Worm (Caenorhabditis elegans) whole organism, L3 larva: ENCODE measurements around the gene srlf-10.

Experiments
- R02D3.7 ChIP-seq: fragments of 150-350 bp; optimal IDR thresholded peaks from 2 replicates; lab custom pipeline; 2014; ENCODE audit warnings: missing biosample characterization, missing genetic modification characterization
- aly-2 ChIP-seq: fragments of 150-350 bp; optimal IDR thresholded peaks from 2 replicates; lab custom pipeline; 2014; ENCODE audit warnings: missing biosample characterization, missing genetic modification characterization
- ama-1 ChIP-seq: fragments of 150-350 bp; optimal IDR thresholded peaks from 2 replicates; lab custom pipeline; 2018
- ceh-16 ChIP-seq: sonication (generic microtip); optimal IDR thresholded peaks from 2 replicates; lab custom pipeline; 2017; ENCODE audit warnings: missing biosample characterization, missing genetic modification characterization
- ceh-28 ChIP-seq: fragments of 150-350 bp; optimal IDR thresholded peaks from 2 replicates; lab custom pipeline; 2014; ENCODE audit warnings: missing biosample characterization, missing genetic modification reagents, missing genetic modification characterization
- ceh-82 ChIP-seq: fragments of 150-350 bp; optimal IDR thresholded peaks from 2 replicates; lab custom pipeline; 2014; ENCODE audit warnings: missing biosample characterization, missing genetic modification characterization
- ceh-9 ChIP-seq: sonication (generic microtip); optimal IDR thresholded peaks from 2 replicates; lab custom pipeline; 2018; ENCODE audit warnings: missing biosample characterization, missing genetic modification characterization
- egl-27 ChIP-seq: sonication (generic microtip); optimal IDR thresholded peaks from 4 replicates; lab custom pipeline; 2017; ENCODE audit warnings: missing biosample characterization, missing genetic modification reagents, missing genetic modification characterization
- egl-5 ChIP-seq: fragments of 150-350 bp; optimal IDR thresholded peaks from 2 replicates; lab custom pipeline; 2017; ENCODE audit warnings: missing biosample characterization, missing genetic modification reagents, missing genetic modification characterization, inconsistent platforms
- elt-1 ChIP-seq: fragments of 150-350 bp; optimal IDR thresholded peaks from 2 replicates; lab custom pipeline; 2014; ENCODE audit warnings: missing biosample characterization, missing genetic modification characterization
- elt-3 ChIP-seq, 3 experiments: fragments of 150-350 bp in 1 of 3; sonication (generic microtip) in 2 of 3; optimal IDR thresholded peaks; 2 replicates in 2 of 3; 4 replicates in 1 of 3; lab custom pipeline; 2014 to 2017; ENCODE audit warnings: missing biosample characterization in 3 of 3, missing genetic modification characterization in 3 of 3
- eor-1 ChIP-seq, 2 experiments: fragments of 150-350 bp; optimal IDR thresholded peaks; 2 replicates each; lab custom pipeline; 2014 to 2018; ENCODE audit warnings: missing biosample characterization in 2 of 2, missing genetic modification characterization in 2 of 2
- fkh-10 ChIP-seq: sonication (generic microtip); optimal IDR thresholded peaks from 2 replicates; lab custom pipeline; 2017; ENCODE audit warnings: missing biosample characterization, missing genetic modification reagents, missing genetic modification characterization
- fkh-2 ChIP-seq: fragments of 150-350 bp; optimal IDR thresholded peaks from 2 replicates; lab custom pipeline; 2014; ENCODE audit warnings: missing biosample characterization, missing genetic modification reagents, missing genetic modification characterization
- fos-1 ChIP-seq: fragments of 150-350 bp; optimal IDR thresholded peaks from 2 replicates; lab custom pipeline; 2014; ENCODE audit warnings: missing biosample characterization, missing genetic modification characterization
- hmg-11 ChIP-seq: sonication (generic microtip); optimal IDR thresholded peaks from 2 replicates; lab custom pipeline; 2016; ENCODE audit warnings: missing genetic modification characterization, missing compliant biosample characterization
- jun-1 ChIP-seq: fragments of 150-350 bp; optimal IDR thresholded peaks from 2 replicates; lab custom pipeline; 2014; ENCODE audit warnings: missing biosample characterization, missing genetic modification reagents, missing genetic modification characterization
- lin-15B ChIP-seq: fragments of 150-350 bp; optimal IDR thresholded peaks from 2 replicates; lab custom pipeline; 2014; ENCODE audit warnings: missing biosample characterization, missing genetic modification characterization
- lin-39 ChIP-seq: fragments of 150-350 bp; optimal IDR thresholded peaks from 2 replicates; lab custom pipeline; 2018; ENCODE audit warnings: missing biosample characterization, missing genetic modification reagents, missing genetic modification characterization
- lsy-12 ChIP-seq: sonication (generic microtip); optimal IDR thresholded peaks from 2 replicates; lab custom pipeline; 2016; ENCODE audit warnings: mild to moderate bottlenecking, missing genetic modification characterization, missing compliant biosample characterization
- mml-1 ChIP-seq: fragments of 150-350 bp; sonication (generic microtip); optimal IDR thresholded peaks from 3 replicates; lab custom pipeline; 2014; ENCODE audit warnings: missing biosample characterization, missing genetic modification characterization
- nfya-1 ChIP-seq: sonication (generic microtip); optimal IDR thresholded peaks from 2 replicates; lab custom pipeline; 2017; ENCODE audit warnings: missing genetic modification characterization, mild to moderate bottlenecking, missing compliant biosample characterization, antibody characterized with exemption, moderate library complexity; ENCODE audit not compliant: insufficient read depth
- nhr-11 ChIP-seq: fragments of 150-350 bp; optimal IDR thresholded peaks from 2 replicates; lab custom pipeline; 2014; ENCODE audit warnings: missing biosample characterization, missing genetic modification characterization
- nhr-12 ChIP-seq: fragments of 150-350 bp; optimal IDR thresholded peaks from 2 replicates; lab custom pipeline; 2014; ENCODE audit warnings: missing biosample characterization, missing genetic modification characterization
- nhr-23 ChIP-seq: fragments of 150-350 bp; optimal IDR thresholded peaks from 2 replicates; lab custom pipeline; 2014; ENCODE audit warnings: missing biosample characterization, missing genetic modification reagents, missing genetic modification characterization
- nhr-237 ChIP-seq: fragments of 150-350 bp; optimal IDR thresholded peaks from 2 replicates; lab custom pipeline; 2014; ENCODE audit warnings: missing biosample characterization, missing genetic modification characterization
- nhr-25 ChIP-seq: sonication (generic microtip); optimal IDR thresholded peaks from 2 replicates; lab custom pipeline; 2017; ENCODE audit warnings: missing biosample characterization, missing genetic modification characterization
- nhr-28 ChIP-seq: fragments of 150-350 bp; optimal IDR thresholded peaks from 2 replicates; lab custom pipeline; 2014; ENCODE audit warnings: missing biosample characterization, missing genetic modification characterization
- nhr-43 ChIP-seq: sonication (generic microtip); optimal IDR thresholded peaks from 2 replicates; lab custom pipeline; 2016; ENCODE audit warnings: mild to moderate bottlenecking, missing genetic modification characterization, missing compliant biosample characterization; ENCODE audit not compliant: poor library complexity, severe bottlenecking
- nhr-67 ChIP-seq: fragments of 150-350 bp; optimal IDR thresholded peaks from 2 replicates; lab custom pipeline; 2014; ENCODE audit warnings: missing biosample characterization, missing genetic modification characterization
- nhr-76 ChIP-seq: fragments of 150-350 bp; sonication (generic microtip); optimal IDR thresholded peaks from 5 replicates; lab custom pipeline; 2014; ENCODE audit warnings: missing biosample characterization, missing genetic modification characterization
- nhr-77 ChIP-seq: fragments of 150-350 bp; optimal IDR thresholded peaks from 2 replicates; lab custom pipeline; 2014; ENCODE audit warnings: missing biosample characterization, missing genetic modification characterization
- pha-4 ChIP-seq: fragments of 150-350 bp; optimal IDR thresholded peaks from 2 replicates; lab custom pipeline; 2014; ENCODE audit warnings: missing biosample characterization, missing genetic modification reagents, missing genetic modification characterization
- pqm-1 ChIP-seq: fragments of 150-350 bp; optimal IDR thresholded peaks from 2 replicates; lab custom pipeline; 2017; ENCODE audit warnings: missing biosample characterization, missing genetic modification characterization, inconsistent platforms
- sea-2 ChIP-seq: fragments of 150-350 bp; sonication (generic microtip); optimal IDR thresholded peaks from 4 replicates; lab custom pipeline; 2014; ENCODE audit warnings: missing biosample characterization, missing genetic modification reagents, missing genetic modification characterization
- skn-1 ChIP-seq: fragments of 150-350 bp; optimal IDR thresholded peaks from 2 replicates; lab custom pipeline; 2014; ENCODE audit warnings: missing biosample characterization, missing genetic modification characterization
- snpc-4 ChIP-seq: fragments of 150-350 bp; optimal IDR thresholded peaks from 2 replicates; lab custom pipeline; 2014; ENCODE audit warnings: missing biosample characterization, missing genetic modification characterization
- tbx-2 ChIP-seq: sonication (generic microtip); optimal IDR thresholded peaks from 2 replicates; lab custom pipeline; 2016; ENCODE audit warnings: mild to moderate bottlenecking, missing genetic modification characterization, missing compliant biosample characterization
- unc-39 ChIP-seq: sonication (generic microtip); optimal IDR thresholded peaks from 4 replicates; lab custom pipeline; 2017; ENCODE audit warnings: missing biosample characterization, missing genetic modification characterization
- unc-62 ChIP-seq: fragments of 150-350 bp; sonication (generic microtip); optimal IDR thresholded peaks from 4 replicates; lab custom pipeline; 2014; ENCODE audit warnings: missing biosample characterization, missing genetic modification reagents, missing genetic modification characterization
- zag-1 ChIP-seq: fragments of 150-350 bp; optimal IDR thresholded peaks from 2 replicates; lab custom pipeline; 2014; ENCODE audit warnings: missing biosample characterization, missing genetic modification characterization

The srlf-10 gene

ce11 chrIII:13393647-13394046 is 8.4 kb upstream of the srlf-10 start, which contains the start of gene qdpr-1:
Gene qdpr-1, plus strand, starts transcription at chrIII:13393910.
- TF ChIP-seq elt-3 (tag; optimal IDR thresholded peaks at IDR 0.05; lab: Kevin White, UChicago) (peak in 1 of 3 experiments; percentile 37), nhr-25 (tag; lab: Kevin White, UChicago) (peak; percentile 33), unc-62 (GFP tag; lab: Kevin White, UChicago) (no peak)
- TF ChIP-seq, all 47 proteins: peak for 2

- TF ChIP-seq unc-39 (tag; lab: Kevin White, UChicago) (no peak), ceh-9 (no peak), elt-1 (no peak), skn-1 (tag; lab: Kevin White, UChicago) (no peak), nhr-28 (tag; lab: Kevin White, UChicago) (no peak), aly-2 (tag; lab: Kevin White, UChicago) (no peak), R02D3.7 (no peak), nhr-23 (tag; lab: Kevin White, UChicago) (no peak), nhr-11 (tag; lab: Kevin White, UChicago) (no peak), tbx-2 (tag; lab: Kevin White, UChicago) (no peak), fkh-10 (no peak), eor-1 (tag; optimal IDR thresholded peaks at IDR 0.05; lab: Kevin White, UChicago) (no peak), nhr-237 (tag; lab: Kevin White, UChicago) (no peak), jun-1 (tag; lab: Kevin White, UChicago) (no peak)
Observed at ce11 chrIII:13395262-13395661, 6.7 kb upstream of the srlf-10 start, which contains the start of gene F11F1.1. Gene F11F1.1, plus strand, starts transcription at chrIII:13395562.

ce11 chrIII:13402934-13403333 is 926 bp downstream of the srlf-10 start, which contains the start of gene mig-18:
Gene mig-18, plus strand, starts transcription at chrIII:13403234.
- TF ChIP-seq nhr-28 (tag; lab: Kevin White, UChicago) (no peak), elt-1 (no peak), fos-1 (tag; lab: Kevin White, UChicago) (no peak), tbx-2 (tag; lab: Kevin White, UChicago) (no peak), unc-39 (tag; lab: Kevin White, UChicago) (no peak), nhr-77 (tag; lab: Kevin White, UChicago) (no peak), snpc-4 (tag; lab: Kevin White, UChicago) (no peak), ceh-28 (tag; lab: Kevin White, UChicago) (no peak), egl-27 (tag; lab: Kevin White, UChicago) (no peak), nhr-67 (no peak), nhr-25 (tag; lab: Kevin White, UChicago) (no peak), aly-2 (tag; lab: Kevin White, UChicago) (no peak), ceh-82 (tag; lab: Kevin White, UChicago) (no peak), ama-1 (lab: Kevin White, UChicago) (no peak), eor-1 (tag; optimal IDR thresholded peaks at IDR 0.05; lab: Kevin White, UChicago) (no peak), nhr-43 (tag; lab: Kevin White, UChicago) (no peak), R02D3.7 (no peak), ceh-9 (no peak)

ce11 chrIII:13404418-13404817 is 2.4 kb downstream of the srlf-10 start, which contains the start of gene ttr-52:
Gene ttr-52, plus strand, starts transcription at chrIII:13404718.
- TF ChIP-seq sea-2 (no peak), nfya-1 (tag; lab: Kevin White, UChicago) (no peak), zag-1 (tag; lab: Kevin White, UChicago) (no peak), ceh-16 (tag; lab: Kevin White, UChicago) (no peak), hmg-11 (tag; lab: Kevin White, UChicago) (no peak), fos-1 (tag; lab: Kevin White, UChicago) (no peak), lin-39 (tag; lab: Kevin White, UChicago) (no peak), nhr-12 (no peak), pqm-1 (no peak), nhr-77 (tag; lab: Kevin White, UChicago) (no peak), nhr-11 (tag; lab: Kevin White, UChicago) (no peak), ama-1 (lab: Kevin White, UChicago) (no peak), elt-1 (no peak), jun-1 (tag; lab: Kevin White, UChicago) (no peak), tbx-2 (tag; lab: Kevin White, UChicago) (no peak)

- no peak for TF ChIP-seq lin-15B (tag; lab: Kevin White, UChicago)
- TF ChIP-seq nhr-25 (tag; lab: Kevin White, UChicago), result no peak
- no peak for TF ChIP-seq mml-1 (tag; lab: Kevin White, UChicago)
- no peak for TF ChIP-seq fkh-2 (tag; lab: Kevin White, UChicago)
- TF ChIP-seq nfya-1 (tag; lab: Kevin White, UChicago), result no peak
- no peak for TF ChIP-seq nhr-76 (tag; lab: Kevin White, UChicago)
- TF ChIP-seq elt-3 (tag; optimal IDR thresholded peaks at IDR 0.05; lab: Kevin White, UChicago), result no peak
- TF ChIP-seq ama-1 (lab: Kevin White, UChicago), result no peak
- no peak for TF ChIP-seq eor-1 (tag; optimal IDR thresholded peaks at IDR 0.05; lab: Kevin White, UChicago)
- TF ChIP-seq ceh-16 (tag; lab: Kevin White, UChicago), result no peak
- no peak for TF ChIP-seq nhr-12
- TF ChIP-seq hmg-11 (tag; lab: Kevin White, UChicago), result no peak
- TF ChIP-seq pha-4 (tag; lab: Kevin White, UChicago), result no peak
- TF ChIP-seq unc-39 (tag; lab: Kevin White, UChicago), result no peak
- TF ChIP-seq tbx-2 (tag; lab: Kevin White, UChicago), result no peak
- TF ChIP-seq lin-39 (tag; lab: Kevin White, UChicago), result no peak
- no peak for TF ChIP-seq snpc-4 (tag; lab: Kevin White, UChicago)
- no peak for TF ChIP-seq lsy-12 (tag; lab: Kevin White, UChicago)
- no peak for TF ChIP-seq egl-5 (tag; lab: Kevin White, UChicago)
- TF ChIP-seq nhr-237 (tag; lab: Kevin White, UChicago), result no peak
Observed at ce11 chrIII:13405504-13405903, 3.5 kb downstream of the srlf-10 start, which contains the start of gene nas-1. Gene nas-1, plus strand, starts transcription at chrIII:13405804.
